Worm (Caenorhabditis elegans) whole organism, mixed stage, embryonic: ENCODE measurements around the gene clec-228.

Experiments used
- ces-1 ChIP-seq: fragments of 150-350 bp; optimal IDR thresholded peaks from 2 replicates; lab custom pipeline; 2014; ENCODE audit warnings: missing biosample characterization, missing genetic modification reagents, missing genetic modification characterization
- elt-1 ChIP-seq: sonication (generic microtip); optimal IDR thresholded peaks from 2 replicates; lab custom pipeline; 2017; ENCODE audit warnings: missing genetic modification characterization, mild to moderate bottlenecking, missing compliant biosample characterization, antibody characterized with exemption, moderate library complexity, borderline replicate concordance; ENCODE audit not compliant: insufficient read depth
- elt-3 ChIP-seq: fragments of 150-350 bp; optimal IDR thresholded peaks from 2 replicates; lab custom pipeline; 2014; ENCODE audit warnings: missing biosample characterization, missing genetic modification characterization
- lin-13 ChIP-seq: fragments of 150-350 bp; optimal IDR thresholded peaks from 2 replicates; lab custom pipeline; 2014; ENCODE audit warnings: missing biosample characterization, missing genetic modification characterization
- tbx-8 ChIP-seq: fragments of 200-800 bp; sonication (Bioruptor generic); optimal IDR thresholded peaks from 2 replicates; lab custom pipeline; 2018; ENCODE audit warnings: mild to moderate bottlenecking, missing genetic modification characterization, moderate library complexity, missing compliant biosample characterization
- unc-62 ChIP-seq: fragments of 150-350 bp; optimal IDR thresholded peaks from 2 replicates; lab custom pipeline; 2014; ENCODE audit warnings: missing biosample characterization, missing genetic modification reagents, missing genetic modification characterization

ce11 chrV:15293865-15294264, 45.4 kb downstream of the clec-228 start, which contains the start of gene str-96:
- TF ChIP-seq elt-3 (tag; lab: Kevin White, UChicago) (no peak), unc-62 (GFP tag; lab: Kevin White, UChicago) (no peak), ces-1 (no peak), lin-13 (no peak), tbx-8 (no peak), elt-1 (tag; lab: Kevin White, UChicago) (no peak)
